Fruit fly (Drosophila melanogaster): Measurements from ENCODE around the gene Rint1.

dm6 chr3L:7314133-7314532 is 9.3 kb upstream of the Rint1 start:
- no peak for TF ChIP-seq ems (GFP tag; optimal IDR thresholded peaks at IDR 0.05)
- no peak for TF ChIP-seq CG5953 (GFP tag; IDR thresholded peaks at IDR 0.05)

All from whole organism, embryonic.